Fruit fly (Drosophila melanogaster) whole organism, embryonic: ENCODE results near the gene Ssadh.

Experiments used
- Abd-B ChIP-seq: fragments of 200-800 bp; sonication (Bioruptor generic); optimal IDR thresholded peaks from 2 replicates; lab custom pipeline; 2018; ENCODE audit warnings: missing biosample characterization, mild to moderate bottlenecking, missing genetic modification characterization, moderate library complexity
- Ada2b ChIP-seq: fragments of 200-800 bp; sonication (Bioruptor generic); IDR thresholded peaks from 2 replicates; pipeline ENCODE4 v1.3.6; 2022; ENCODE audit warnings: missing biosample characterization, missing genetic modification characterization
- BEAF-32 ChIP-seq: fragments of 200-800 bp; sonication (Bioruptor generic); optimal IDR thresholded peaks from 3 replicates; lab custom pipeline; 2017; ENCODE audit warnings: missing biosample characterization, missing genetic modification characterization, mild to moderate bottlenecking, moderate library complexity, missing genetic modification reagents
- CG11504 ChIP-seq: fragments of 200-800 bp; sonication (Bioruptor generic); optimal IDR thresholded peaks from 3 replicates; lab custom pipeline; 2019; ENCODE audit warnings: missing biosample characterization, mild to moderate bottlenecking, missing genetic modification characterization, moderate library complexity
- CG12391 ChIP-seq: fragments of 200-800 bp; sonication (Bioruptor generic); optimal IDR thresholded peaks from 3 replicates; lab custom pipeline; 2018; ENCODE audit warnings: missing biosample characterization, mild to moderate bottlenecking, missing genetic modification characterization, moderate library complexity
- CG14050 ChIP-seq: fragments of 200-800 bp; sonication (Bioruptor generic); IDR thresholded peaks from 3 replicates; pipeline ENCODE4 v1.3.6; 2022; ENCODE audit warnings: missing biosample characterization, missing genetic modification characterization
- CG15479 ChIP-seq: fragments of 200-800 bp; sonication (Bioruptor generic); optimal IDR thresholded peaks from 3 replicates; lab custom pipeline; 2019; ENCODE audit warnings: missing biosample characterization, mild to moderate bottlenecking, missing genetic modification characterization, moderate library complexity
- CG15601 ChIP-seq: fragments of 200-800 bp; sonication (Bioruptor generic); optimal IDR thresholded peaks from 3 replicates; lab custom pipeline; 2019; ENCODE audit warnings: missing biosample characterization, mild to moderate bottlenecking, missing genetic modification characterization, moderate library complexity
- CG1603 ChIP-seq: fragments of 200-800 bp; sonication (Bioruptor generic); optimal IDR thresholded peaks from 2 replicates; lab custom pipeline; 2019; ENCODE audit warnings: missing biosample characterization, mild to moderate bottlenecking, missing genetic modification characterization, moderate library complexity
- CG17359 ChIP-seq: fragments of 200-800 bp; sonication (Bioruptor generic); optimal IDR thresholded peaks from 3 replicates; lab custom pipeline; 2018; ENCODE audit warnings: missing biosample characterization, mild to moderate bottlenecking, missing genetic modification characterization, moderate library complexity
- CG30403 ChIP-seq: fragments of 200-800 bp; sonication (Bioruptor generic); optimal IDR thresholded peaks from 3 replicates; lab custom pipeline; 2016; ENCODE audit warnings: missing biosample characterization, missing genetic modification characterization
- CG34224 ChIP-seq: fragments of 200-800 bp; sonication (Bioruptor generic); IDR thresholded peaks from 3 replicates; pipeline ENCODE4 v1.3.6; 2022; ENCODE audit warnings: missing biosample characterization, missing genetic modification characterization; ENCODE audit not compliant: partially characterized antibody
- CG5245 ChIP-seq: fragments of 200-800 bp; sonication (Bioruptor generic); optimal IDR thresholded peaks from 3 replicates; lab custom pipeline; 2016; ENCODE audit warnings: missing biosample characterization, missing genetic modification characterization
- CG6689 ChIP-seq: fragments of 200-800 bp; sonication (Bioruptor generic); IDR thresholded peaks from 2 replicates; pipeline ENCODE4 v1.3.6; 2022; ENCODE audit warnings: missing biosample characterization, missing genetic modification characterization
- CG9215 ChIP-seq: fragments of 200-800 bp; sonication (Bioruptor generic); IDR thresholded peaks from 2 replicates; pipeline ENCODE4 v1.3.6; 2022; ENCODE audit warnings: missing biosample characterization, missing genetic modification characterization
- CG9876 ChIP-seq: fragments of 200-800 bp; sonication (Bioruptor generic); optimal IDR thresholded peaks from 2 replicates; lab custom pipeline; 2016; ENCODE audit warnings: missing biosample characterization, missing genetic modification characterization
- D ChIP-seq, 2 experiments: fragments of 200-800 bp in 1 of 2; fragments of >200 bp in 1 of 2; sonication (Bioruptor generic) in 1 of 2; optimal IDR thresholded peaks; 2 replicates in 1 of 2; 3 replicates in 1 of 2; lab custom pipeline; 2017; ENCODE audit warnings: mild to moderate bottlenecking in 1 of 2, missing biosample characterization in 1 of 2, missing genetic modification characterization in 1 of 2, missing genetic modification reagents in 1 of 2
- Dbx ChIP-seq: fragments of 200-800 bp; sonication (Bioruptor generic); IDR thresholded peaks from 3 replicates; pipeline ENCODE4 v1.3.6; 2022; ENCODE audit warnings: missing biosample characterization, missing genetic modification characterization
- Dek ChIP-seq: fragments of 200-800 bp; sonication (Bioruptor generic); optimal IDR thresholded peaks from 3 replicates; lab custom pipeline; 2019; ENCODE audit warnings: missing biosample characterization, mild to moderate bottlenecking, missing genetic modification characterization, moderate library complexity
- Dll ChIP-seq: fragments of 200-800 bp; sonication (Bioruptor generic); IDR thresholded peaks from 4 replicates; pipeline ENCODE4 v1.3.6; 2022; ENCODE audit warnings: missing biosample characterization, missing genetic modification characterization; ENCODE audit not compliant: partially characterized antibody
- Fer1 ChIP-seq: fragments of 200-800 bp; sonication (Bioruptor generic); optimal IDR thresholded peaks from 2 replicates; lab custom pipeline; 2017; ENCODE audit warnings: missing biosample characterization, mild to moderate bottlenecking, missing genetic modification characterization
- H15 ChIP-seq: fragments of 200-800 bp; sonication (Bioruptor generic); IDR thresholded peaks from 3 replicates; pipeline ENCODE4 v1.3.6; 2022; ENCODE audit warnings: missing biosample characterization, missing genetic modification characterization
- HmgD ChIP-seq: fragments of 200-800 bp; sonication (Bioruptor generic); optimal IDR thresholded peaks from 3 replicates; lab custom pipeline; 2016; ENCODE audit warnings: missing biosample characterization, missing genetic modification characterization
- HmgZ ChIP-seq: fragments of 200-800 bp; sonication (Bioruptor generic); optimal IDR thresholded peaks from 2 replicates; lab custom pipeline; 2018; ENCODE audit warnings: missing biosample characterization, mild to moderate bottlenecking, missing genetic modification characterization
- MBD-R2 ChIP-seq: fragments of 200-800 bp; sonication (Bioruptor generic); IDR thresholded peaks from 2 replicates; pipeline ENCODE4 v1.3.6; 2022; ENCODE audit warnings: missing biosample characterization, missing genetic modification characterization
- Ptx1 ChIP-seq: fragments of 200-800 bp; sonication (Bioruptor generic); IDR thresholded peaks from 2 replicates; pipeline ENCODE4 v1.3.6; 2022; ENCODE audit warnings: missing biosample characterization, missing genetic modification characterization
- Scr ChIP-seq: fragments of 200-800 bp; sonication (Bioruptor generic); IDR thresholded peaks from 2 replicates; pipeline ENCODE4 v1.3.6; 2022; ENCODE audit warnings: missing biosample characterization, missing genetic modification characterization; ENCODE audit not compliant: partially characterized antibody
- Sox102F ChIP-seq: fragments of 200-800 bp; sonication (Bioruptor generic); optimal IDR thresholded peaks from 2 replicates; lab custom pipeline; 2018; ENCODE audit warnings: missing biosample characterization, mild to moderate bottlenecking, missing genetic modification characterization, moderate library complexity
- ab ChIP-seq: fragments of 200-800 bp; sonication (Bioruptor generic); optimal IDR thresholded peaks from 2 replicates; lab custom pipeline; 2016; ENCODE audit warnings: missing biosample characterization, missing genetic modification characterization
- al ChIP-seq: fragments of 200-800 bp; sonication (Bioruptor generic); IDR thresholded peaks from 2 replicates; pipeline ENCODE4 v1.3.6; 2022; ENCODE audit warnings: missing biosample characterization, missing genetic modification characterization
- cas ChIP-seq: fragments of 200-800 bp; sonication (Bioruptor generic); IDR thresholded peaks from 2 replicates; pipeline ENCODE4 v1.3.6; 2022; ENCODE audit warnings: missing biosample characterization, missing genetic modification characterization
- crol ChIP-seq: fragments of 200-800 bp; sonication (Bioruptor generic); IDR thresholded peaks from 2 replicates; pipeline ENCODE4 v1.3.6; 2022; ENCODE audit warnings: missing biosample characterization, missing genetic modification characterization
- crp ChIP-seq, 2 experiments: fragments of 200-800 bp; sonication (Bioruptor generic); optimal IDR thresholded peaks; 2 replicates in 1 of 2; 3 replicates in 1 of 2; lab custom pipeline; 2017; ENCODE audit warnings: missing biosample characterization in 2 of 2, missing genetic modification characterization in 2 of 2, mild to moderate bottlenecking in 1 of 2, moderate library complexity in 1 of 2
- cwo ChIP-seq: fragments of 200-800 bp; sonication (Bioruptor generic); optimal IDR thresholded peaks from 3 replicates; lab custom pipeline; 2017; ENCODE audit warnings: missing biosample characterization, missing genetic modification characterization, mild to moderate bottlenecking, moderate library complexity, missing genetic modification reagents
- dimm ChIP-seq: fragments of 200-800 bp; sonication (Bioruptor generic); IDR thresholded peaks from 2 replicates; pipeline ENCODE4 v1.3.6; 2022; ENCODE audit warnings: missing biosample characterization, missing genetic modification characterization
- dm ChIP-seq: fragments of 200-800 bp; sonication (Bioruptor generic); optimal IDR thresholded peaks from 3 replicates; lab custom pipeline; 2016; ENCODE audit warnings: missing biosample characterization, missing genetic modification characterization
- esg ChIP-seq: fragments of 200-800 bp; sonication (Bioruptor generic); conservative IDR thresholded peaks from 2 replicates; pipeline ENCODE4 v1.3.6; 2022; ENCODE audit warnings: missing biosample characterization, missing genetic modification characterization
- fd102C ChIP-seq: fragments of 200-800 bp; sonication (Bioruptor generic); optimal IDR thresholded peaks from 2 replicates; lab custom pipeline; 2018; ENCODE audit warnings: missing biosample characterization, mild to moderate bottlenecking, missing genetic modification characterization, moderate library complexity
- gce ChIP-seq: fragments of 200-800 bp; sonication (Bioruptor generic); IDR thresholded peaks from 3 replicates; pipeline ENCODE4 v1.3.6; 2022; ENCODE audit warnings: missing biosample characterization, missing genetic modification characterization
- gsb ChIP-seq: fragments of 200-800 bp; sonication (Bioruptor generic); IDR thresholded peaks from 2 replicates; pipeline ENCODE4 v1.3.6; 2022; ENCODE audit warnings: missing biosample characterization, missing genetic modification characterization
- ind ChIP-seq: fragments of 200-800 bp; sonication (Bioruptor generic); optimal IDR thresholded peaks from 3 replicates; lab custom pipeline; 2016; ENCODE audit warnings: missing biosample characterization, missing genetic modification characterization
- klu ChIP-seq: fragments of 200-800 bp; sonication (Bioruptor generic); IDR thresholded peaks from 2 replicates; pipeline ENCODE4 v1.3.6; 2022; ENCODE audit warnings: missing biosample characterization, missing genetic modification characterization
- pan ChIP-seq, 4 experiments: fragments of >200 bp in 3 of 4; fragments of 200-800 bp in 1 of 4; sonication (Bioruptor generic) in 1 of 4; optimal IDR thresholded peaks in 3 of 4; IDR thresholded peaks in 1 of 4; 2 replicates each; pipeline versions ENCODE4 v1.3.6 to Lab custom; 2017 to 2022; ENCODE audit warnings: missing biosample characterization in 2 of 4, missing genetic modification characterization in 2 of 4, mixed read lengths in 1 of 4
- pfk ChIP-seq: fragments of 200-800 bp; sonication (Bioruptor generic); optimal IDR thresholded peaks from 2 replicates; lab custom pipeline; 2018; ENCODE audit warnings: missing biosample characterization, mild to moderate bottlenecking, missing genetic modification characterization, moderate library complexity
- ranshi ChIP-seq: fragments of 200-800 bp; sonication (Bioruptor generic); IDR thresholded peaks from 2 replicates; pipeline ENCODE4 v1.3.6; 2022; ENCODE audit warnings: missing biosample characterization, missing genetic modification characterization
- sc ChIP-seq, 3 experiments: fragments of >200 bp in 2 of 3; fragments of 200-800 bp in 1 of 3; sonication (Bioruptor generic) in 1 of 3; optimal IDR thresholded peaks; 2 replicates in 2 of 3; 3 replicates in 1 of 3; lab custom pipeline; 2017; ENCODE audit warnings: mild to moderate bottlenecking in 1 of 3, missing biosample characterization in 1 of 3, missing genetic modification characterization in 1 of 3, missing genetic modification reagents in 1 of 3
- tap ChIP-seq: fragments of 200-800 bp; optimal IDR thresholded peaks from 3 replicates; lab custom pipeline; 2019; ENCODE audit warnings: missing biosample characterization, mild to moderate bottlenecking, missing genetic modification characterization, moderate library complexity
- tgo ChIP-seq: fragments of 200-800 bp; sonication (Bioruptor generic); IDR thresholded peaks from 3 replicates; pipeline ENCODE4 v1.3.6; 2022; ENCODE audit warnings: missing biosample characterization, missing genetic modification characterization

Gene Ssadh

DNA sequence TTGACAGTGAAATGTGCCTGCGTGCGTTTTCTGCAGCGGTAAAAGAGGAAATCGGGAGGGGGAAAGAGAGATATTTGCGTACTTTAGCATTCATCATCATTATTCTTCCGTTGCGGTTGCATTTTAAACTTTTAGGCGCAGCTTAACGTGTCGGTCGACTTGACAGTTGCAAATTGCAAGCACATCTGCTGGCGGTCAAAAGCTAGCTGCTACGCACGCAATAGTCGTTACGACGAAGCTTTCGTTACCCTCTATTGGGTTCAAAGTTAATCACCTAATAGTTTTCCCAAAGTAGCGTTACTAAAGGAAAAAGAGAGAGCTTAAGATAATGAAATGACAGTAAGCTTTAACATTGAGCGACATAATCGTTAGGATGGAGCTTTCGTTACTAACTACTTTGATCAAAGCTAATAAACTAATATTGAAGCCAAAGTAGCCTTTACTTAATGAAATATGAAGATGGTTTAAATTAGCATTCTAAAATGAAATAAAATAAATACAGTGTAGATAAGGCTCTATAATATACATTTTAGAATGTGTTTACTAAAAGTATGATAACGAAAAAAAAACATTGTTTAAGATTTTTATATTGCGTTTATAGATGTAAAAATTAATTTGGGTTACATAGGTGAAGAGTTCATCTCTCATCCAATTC, 25.5 kb upstream of the Ssadh start (continued):
- TF ChIP-seq pan (optimal IDR thresholded peaks at IDR 0.05; lab: Kevin White, UChicago) (no peak), pan (GFP tag; optimal IDR thresholded peaks at IDR 0.05 in 1 of 2, IDR thresholded peaks at IDR 0.05 in 1 of 2) (no peak), CG1603 (tag; lab: Kevin White, UChicago) (no peak), esg (GFP tag; lab: Robert Waterston, UW) (no peak), Scr (GFP tag; lab: Robert Waterston, UW) (no peak), Sox102F (GFP tag; lab: Kevin White, UChicago) (no peak), pfk (GFP tag; lab: Kevin White, UChicago) (no peak), CG6689 (GFP tag; lab: Robert Waterston, UW) (no peak), ind (GFP tag; lab: Kevin White, UChicago) (no peak), tap (tag; lab: Kevin White, UChicago) (no peak), dm (GFP tag; lab: Kevin White, UChicago) (no peak), Ptx1 (no peak), ranshi (GFP tag; lab: Robert Waterston, UW) (no peak), CG11504 (tag; lab: Kevin White, UChicago) (no peak), cas (GFP tag; lab: Robert Waterston, UW) (no peak), CG12391 (no peak), CG9876 (GFP tag; lab: Kevin White, UChicago) (no peak), CG30403 (no peak), gce (no peak), crol (GFP tag; lab: Robert Waterston, UW) (no peak), HmgD (no peak), MBD-R2 (GFP tag; lab: Robert Waterston, UW) (peak; percentile 69), CG5245 (GFP tag; lab: Kevin White, UChicago) (no peak), klu (no peak), D (optimal IDR thresholded peaks at IDR 0.05; lab: Kevin White, UChicago) (no peak), D (GFP tag; optimal IDR thresholded peaks at IDR 0.05; lab: Kevin White, UChicago) (no peak), fd102C (no peak), ab (GFP tag; lab: Kevin White, UChicago) (no peak), H15 (no peak), Dll (GFP tag; lab: Robert Waterston, UW) (no peak), BEAF-32 (GFP tag; lab: Kevin White, UChicago) (no peak), HmgZ (peak; percentile 68), CG15479 (no peak), crp (GFP tag; optimal IDR thresholded peaks at IDR 0.05; lab: Kevin White, UChicago) (no peak), CG9215 (GFP tag; lab: Robert Waterston, UW) (no peak), dimm (GFP tag; lab: Robert Waterston, UW) (no peak), Ada2b (GFP tag; lab: Robert Waterston, UW) (no peak), Abd-B (GFP tag; lab: Kevin White, UChicago) (peak; percentile 61), gsb (no peak), Fer1 (GFP tag; lab: Kevin White, UChicago) (peak; percentile 40), cwo (GFP tag; lab: Kevin White, UChicago) (no peak), CG34224 (GFP tag; lab: Robert Waterston, UW) (peak; percentile 20; the same call in 1 of the 3 replicates), al (GFP tag; lab: Robert Waterston, UW) (no peak), Dek (tag; lab: Kevin White, UChicago) (peak; percentile 5), sc (optimal IDR thresholded peaks at IDR 0.05; lab: Kevin White, UChicago) (no peak), sc (GFP tag; optimal IDR thresholded peaks at IDR 0.05; lab: Kevin White, UChicago) (no peak), CG15601 (tag; lab: Kevin White, UChicago) (no peak), CG17359 (no peak), CG14050 (GFP tag; lab: Robert Waterston, UW) (no peak), Dbx (GFP tag; lab: Robert Waterston, UW) (no peak), tgo (GFP tag; lab: Robert Waterston, UW) (no peak)
